Fruit fly (Drosophila melanogaster) whole organism: ENCODE measurements around the gene CG13639.

Experiments
- CG8478 ChIP-seq: fragments of >200 bp; optimal IDR thresholded peaks from 2 replicates; lab custom pipeline; 2018; ENCODE audit warnings: inconsistent platforms
- EcR ChIP-seq, 2 experiments: fragments of >200 bp; optimal IDR thresholded peaks; 2 replicates each; lab custom pipeline; 2017; ENCODE audit warnings: missing biosample characterization in 2 of 2, missing genetic modification characterization in 2 of 2, missing genetic modification reagents in 2 of 2
- pan ChIP-seq: fragments of >200 bp; optimal IDR thresholded peaks from 2 replicates; lab custom pipeline; 2017
- psq ChIP-seq: fragments of >200 bp; optimal IDR thresholded peaks from 2 replicates; lab custom pipeline; 2017

DNA sequence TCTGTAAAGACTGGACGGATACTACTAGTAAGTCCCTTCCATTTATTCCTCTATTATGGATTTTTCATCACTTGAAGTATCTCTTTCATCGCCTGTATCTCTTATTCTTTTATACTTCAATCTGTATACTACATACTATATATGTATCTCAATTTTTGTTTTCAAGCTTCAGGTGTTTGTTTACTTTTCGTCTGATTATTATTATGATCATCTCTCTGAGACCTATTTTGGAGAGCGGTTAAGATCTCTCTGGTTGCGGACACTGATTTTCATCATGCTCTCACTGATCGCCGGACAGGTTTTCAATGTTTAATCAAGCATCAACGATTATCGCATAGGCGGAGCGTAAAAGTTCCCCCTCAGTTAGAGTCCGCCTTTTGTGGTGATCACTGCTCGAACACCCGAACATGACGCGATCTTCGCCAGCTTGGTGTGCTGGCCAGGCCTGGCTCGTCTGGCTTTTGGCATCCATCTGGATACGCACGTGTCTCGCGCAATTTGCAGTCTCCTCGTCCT lies 2.5 kb upstream of the CG13639 start, which contains the start of gene CG7016:
- TF ChIP-seq psq (lab: Kevin White, UChicago) (no peak), pan (no peak), CG8478 (lab: Kevin White, UChicago) (no peak), EcR (GFP tag; optimal IDR thresholded peaks at IDR 0.05; lab: Kevin White, UChicago) (no peak)
